Worm (Caenorhabditis elegans): Measurements from ENCODE around the gene srlf-7.

Gene srlf-7

DNA sequence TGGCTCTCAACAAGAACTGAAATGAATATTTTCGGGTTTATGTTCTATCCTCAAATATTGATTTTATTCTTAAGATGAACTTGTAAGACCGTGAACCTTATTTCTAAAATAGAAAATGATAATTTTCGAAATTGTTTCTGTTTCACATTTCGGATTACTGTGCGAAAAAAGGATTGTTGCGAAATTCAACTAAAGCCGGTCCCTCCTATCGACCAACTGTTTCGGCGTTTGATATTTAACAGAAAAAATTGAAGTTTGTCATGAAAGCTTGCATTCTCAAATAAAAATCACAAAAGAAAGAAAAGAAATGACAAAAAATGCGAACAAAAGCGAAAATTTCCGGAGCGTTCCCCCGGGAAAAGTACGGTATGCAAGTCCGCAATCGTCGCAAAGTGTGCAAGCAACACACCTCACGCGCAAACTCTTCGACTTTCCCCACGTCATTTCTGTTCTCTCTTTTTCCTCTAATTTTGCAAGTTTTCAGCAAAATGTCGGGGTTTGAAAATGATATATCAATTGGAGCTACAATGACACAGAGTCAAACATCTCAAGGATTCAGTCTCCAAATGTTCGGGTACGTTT is 40.0 kb upstream of the srlf-7 start, which contains the start of gene C34D4.4 (continued):
- TF ChIP-seq ceh-82 (tag; optimal IDR thresholded peaks at IDR 0.05) (peak in 2 of 3 experiments; percentile 3 to 48), lsy-2 (tag; optimal IDR thresholded peaks at IDR 0.05) (peak; percentile 90 to 98), ama-1 (optimal IDR thresholded peaks at IDR 0.05) (no peak), elt-3 (tag; optimal IDR thresholded peaks at IDR 0.05) (no peak), grh-1 (GFP tag; IDR thresholded peaks at IDR 0.05) (no peak), Y116A8C.19 (tag; optimal IDR thresholded peaks at IDR 0.05; ENCODE audit: borderline replicate concordance) (no peak), snu-23 (GFP tag; optimal IDR thresholded peaks at IDR 0.05) (peak; percentile 47), pax-3 (tag; optimal IDR thresholded peaks at IDR 0.05) (no peak), jun-1 (tag; optimal IDR thresholded peaks at IDR 0.05) (no peak), snpc-4 (tag; optimal IDR thresholded peaks at IDR 0.05) (peak; percentile 3), ceh-88 (GFP tag; IDR thresholded peaks at IDR 0.05) (no peak), nhr-11 (tag; optimal IDR thresholded peaks at IDR 0.05) (no peak), irx-1 (tag; optimal IDR thresholded peaks at IDR 0.05) (no peak), zag-1 (tag; optimal IDR thresholded peaks at IDR 0.05) (no peak), rnt-1 (tag; optimal IDR thresholded peaks at IDR 0.05) (peak; percentile 19), aha-1 (tag; optimal IDR thresholded peaks at IDR 0.05) (no peak), nhr-76 (tag; optimal IDR thresholded peaks at IDR 0.05) (no peak), nhr-90 (tag; optimal IDR thresholded peaks at IDR 0.05; ENCODE audit: poor library complexity) (no peak), egl-27 (tag; optimal IDR thresholded peaks at IDR 0.05) (no peak), ets-5 (GFP tag; IDR thresholded peaks at IDR 0.05) (no peak), fkh-8 (tag; optimal IDR thresholded peaks at IDR 0.05) (peak; percentile 31), unc-62 (GFP tag; optimal IDR thresholded peaks at IDR 0.05) (no peak), mab-9 (GFP tag; IDR thresholded peaks at IDR 0.05) (no peak), ceh-8 (GFP tag; optimal IDR thresholded peaks at IDR 0.05) (no peak), tbx-2 (tag; optimal IDR thresholded peaks at IDR 0.05) (no peak), C04F5.9 (tag; optimal IDR thresholded peaks at IDR 0.05) (no peak), C16A3.4 (tag; optimal IDR thresholded peaks at IDR 0.05) (no peak), nhr-71 (tag; optimal IDR thresholded peaks at IDR 0.05) (peak; percentile 36), ztf-11 (tag; optimal IDR thresholded peaks at IDR 0.05) (no peak), nhr-12 (tag; optimal IDR thresholded peaks at IDR 0.05) (no peak), efl-3 (GFP tag; optimal IDR thresholded peaks at IDR 0.05) (no peak), C34B4.2 (tag; optimal IDR thresholded peaks at IDR 0.05) (no peak)

DNA sequence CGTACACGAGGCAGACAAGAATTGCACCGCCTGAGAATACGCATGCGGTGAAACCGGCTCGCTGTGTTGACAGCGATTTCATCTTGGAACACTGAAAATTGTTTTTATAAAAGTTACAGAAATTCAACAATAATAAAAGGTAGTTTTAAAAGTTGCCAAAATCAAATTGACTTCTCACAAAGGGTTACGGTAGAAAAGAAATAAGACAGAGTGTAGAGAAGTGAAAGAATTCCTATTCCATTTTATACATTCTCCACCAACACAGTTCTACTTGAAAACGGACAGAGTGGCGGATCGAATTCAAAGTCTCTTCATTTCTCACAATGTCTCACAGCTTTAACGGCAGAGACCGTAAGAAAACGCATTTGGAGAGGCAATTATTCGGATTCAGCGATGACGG is 36.7 kb upstream of the srlf-7 start, which contains the start of gene col-113:
Gene col-113, minus strand, starts transcription at position 101 of the 400 bp plus-strand sequence.
- TF ChIP-seq hlh-4 (tag; optimal IDR thresholded peaks at IDR 0.05) (no peak), nhr-85 (tag) (peak; percentile 55), sptf-1 (tag; optimal IDR thresholded peaks at IDR 0.05) (no peak)

DNA sequence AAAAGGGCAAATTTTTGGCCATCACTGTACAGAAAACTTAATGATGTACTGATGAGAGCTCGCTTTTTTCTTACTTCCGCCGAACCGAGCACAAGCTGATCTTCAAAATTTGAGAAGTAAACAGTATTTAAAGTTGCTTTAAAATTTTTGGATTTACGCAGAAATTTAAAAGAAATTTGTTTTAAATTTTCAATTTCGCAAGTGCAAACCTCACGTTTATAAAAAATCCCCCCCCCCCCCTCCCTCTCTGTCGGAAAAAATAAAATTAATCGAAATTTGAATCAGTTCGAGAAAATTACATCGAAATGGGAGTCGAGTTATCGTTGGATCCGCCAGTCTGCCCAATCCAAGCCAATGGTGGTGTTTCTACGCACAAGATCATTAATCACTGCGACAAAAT is 35.7 kb upstream of the srlf-7 start, which contains the start of gene C34D4.3:
Gene C34D4.3, plus strand, starts transcription at position 301 of the 400 bp plus-strand sequence.
- TF ChIP-seq mdl-1 (tag; optimal IDR thresholded peaks at IDR 0.05): no peak
- TF ChIP-seq pax-3 (tag; optimal IDR thresholded peaks at IDR 0.05): no peak
- no peak for TF ChIP-seq mep-1 (tag; optimal IDR thresholded peaks at IDR 0.05)
- no peak for TF ChIP-seq lir-3 (tag; optimal IDR thresholded peaks at IDR 0.05; ENCODE audit: poor library complexity)
- TF ChIP-seq grh-1 (GFP tag; IDR thresholded peaks at IDR 0.05): no peak
- no peak for TF ChIP-seq dsc-1 (tag; optimal IDR thresholded peaks at IDR 0.05)
- no peak for TF ChIP-seq blmp-1 (tag; optimal IDR thresholded peaks at IDR 0.05)
- TF ChIP-seq nhr-77 (tag; optimal IDR thresholded peaks at IDR 0.05): no peak
- no peak for TF ChIP-seq zip-4 (GFP tag; optimal IDR thresholded peaks at IDR 0.05)

Data from whole organism, L1 larva.